Worm (Caenorhabditis elegans) whole organism, L1 larva: Measurements from ENCODE around the gene flp-3.

Source experiments
- F16B12.6 ChIP-seq: fragments of 150-350 bp; optimal IDR thresholded peaks from 2 replicates; lab custom pipeline; 2014; ENCODE audit warnings: missing biosample characterization, missing genetic modification characterization
- nhr-12 ChIP-seq: sonication (generic microtip); optimal IDR thresholded peaks from 2 replicates; lab custom pipeline; 2017; ENCODE audit warnings: missing biosample characterization, missing genetic modification characterization
- nhr-237 ChIP-seq: fragments of 150-350 bp; optimal IDR thresholded peaks from 2 replicates; lab custom pipeline; 2014; ENCODE audit warnings: missing biosample characterization, missing genetic modification characterization
- nhr-90 ChIP-seq: sonication (generic microtip); optimal IDR thresholded peaks from 2 replicates; lab custom pipeline; 2016; ENCODE audit warnings: mild to moderate bottlenecking, missing genetic modification characterization, missing compliant biosample characterization; ENCODE audit not compliant: poor library complexity
- pqm-1 ChIP-seq: sonication (generic microtip); optimal IDR thresholded peaks from 3 replicates; lab custom pipeline; 2017; ENCODE audit warnings: missing biosample characterization, missing genetic modification characterization

DNA sequence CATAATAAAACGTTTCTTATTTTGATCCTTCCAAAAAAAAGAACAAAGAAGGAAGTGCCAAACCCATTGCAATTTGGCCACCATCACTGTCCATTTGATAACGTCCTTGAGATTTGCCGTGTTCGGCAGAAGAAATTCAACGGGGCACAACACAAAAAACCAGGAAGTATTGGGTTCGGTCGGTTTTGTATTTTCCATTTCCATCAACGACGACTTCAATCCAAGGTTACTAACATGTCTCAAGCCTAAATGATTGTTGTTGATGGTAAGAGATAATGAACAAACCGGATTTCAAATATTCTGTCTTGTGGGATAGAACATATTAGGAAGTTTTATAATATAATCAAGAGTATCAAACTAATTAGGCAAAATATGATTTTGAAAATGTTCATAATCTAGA is 16.4 kb downstream of the flp-3 start:
- TF ChIP-seq nhr-237 (tag; lab: Kevin White, UChicago) (no peak), F16B12.6 (tag; lab: Kevin White, UChicago) (no peak), pqm-1 (no peak), nhr-90 (tag; lab: Kevin White, UChicago) (no peak), nhr-12 (tag; lab: Kevin White, UChicago) (no peak)
